Worm (Caenorhabditis elegans) whole organism, mixed stage, embryonic: ENCODE results near the gene B0285.3.
A peak's percentile ranks its signal among the peaks of the same experiment; 100 is the strongest.

Experiments
- M03D4.4 ChIP-seq: sonication (generic microtip); optimal IDR thresholded peaks from 2 replicates; lab custom pipeline; 2017; ENCODE audit warnings: mild to moderate bottlenecking, missing genetic modification characterization, missing compliant biosample characterization
- bed-3 ChIP-seq: fragments of 200-800 bp; sonication (Bioruptor generic); optimal IDR thresholded peaks from 3 replicates; lab custom pipeline; 2018; ENCODE audit warnings: mild to moderate bottlenecking, missing genetic modification characterization, moderate library complexity, missing compliant biosample characterization
- blmp-1 ChIP-seq: fragments of 150-350 bp; optimal IDR thresholded peaks from 2 replicates; lab custom pipeline; 2014; ENCODE audit warnings: missing biosample characterization, missing genetic modification characterization
- ceh-43 ChIP-seq: fragments of 200-800 bp; sonication (Bioruptor generic); optimal IDR thresholded peaks from 2 replicates; lab custom pipeline; 2018; ENCODE audit warnings: mild to moderate bottlenecking, missing genetic modification characterization, moderate library complexity, missing compliant biosample characterization
- ceh-83 ChIP-seq: fragments of 200-800 bp; sonication (Bioruptor generic); optimal IDR thresholded peaks from 2 replicates; lab custom pipeline; 2018; ENCODE audit warnings: mild to moderate bottlenecking, missing genetic modification characterization, missing compliant biosample characterization
- ces-1 ChIP-seq: fragments of 150-350 bp; optimal IDR thresholded peaks from 2 replicates; lab custom pipeline; 2014; ENCODE audit warnings: missing biosample characterization, missing genetic modification reagents, missing genetic modification characterization
- cnd-1 ChIP-seq: fragments of 200-800 bp; sonication (Bioruptor generic); optimal IDR thresholded peaks from 2 replicates; lab custom pipeline; 2018; ENCODE audit warnings: mild to moderate bottlenecking, missing genetic modification characterization, missing compliant biosample characterization
- drap-1 ChIP-seq: fragments of 200-800 bp; sonication (Bioruptor generic); optimal IDR thresholded peaks from 3 replicates; lab custom pipeline; 2018; ENCODE audit warnings: mild to moderate bottlenecking, missing genetic modification characterization, missing compliant biosample characterization
- flh-1 ChIP-seq: fragments of 200-800 bp; sonication (Bioruptor generic); optimal IDR thresholded peaks from 2 replicates; lab custom pipeline; 2018; ENCODE audit warnings: mild to moderate bottlenecking, missing genetic modification characterization, moderate library complexity, missing compliant biosample characterization
- ham-2 ChIP-seq: fragments of 200-800 bp; sonication (Bioruptor generic); optimal IDR thresholded peaks from 2 replicates; lab custom pipeline; 2018; ENCODE audit warnings: mild to moderate bottlenecking, missing genetic modification characterization, missing compliant biosample characterization
- hlh-1 ChIP-seq: fragments of 150-350 bp; optimal IDR thresholded peaks from 2 replicates; lab custom pipeline; 2014; ENCODE audit warnings: missing biosample characterization, missing genetic modification reagents, missing genetic modification characterization
- lin-13 ChIP-seq: fragments of 150-350 bp; optimal IDR thresholded peaks from 2 replicates; lab custom pipeline; 2014; ENCODE audit warnings: missing biosample characterization, missing genetic modification characterization
- lin-32 ChIP-seq: fragments of 200-800 bp; sonication (Bioruptor generic); optimal IDR thresholded peaks from 2 replicates; lab custom pipeline; 2018; ENCODE audit warnings: mild to moderate bottlenecking, missing genetic modification characterization, missing compliant biosample characterization
- lsy-2 ChIP-seq: fragments of 150-350 bp; optimal IDR thresholded peaks from 2 replicates; lab custom pipeline; 2014; ENCODE audit warnings: missing biosample characterization, missing genetic modification characterization
- mab-5 ChIP-seq: fragments of 150-350 bp; optimal IDR thresholded peaks from 2 replicates; lab custom pipeline; 2014; ENCODE audit warnings: missing biosample characterization, missing genetic modification characterization
- mep-1 ChIP-seq: fragments of 150-350 bp; optimal IDR thresholded peaks from 2 replicates; lab custom pipeline; 2017; ENCODE audit warnings: missing biosample characterization, missing genetic modification reagents, missing genetic modification characterization, inconsistent platforms
- mls-2 ChIP-seq: sonication (generic microtip); optimal IDR thresholded peaks from 2 replicates; lab custom pipeline; 2016; ENCODE audit warnings: mild to moderate bottlenecking, missing genetic modification characterization, moderate library complexity, missing compliant biosample characterization
- nhr-12 ChIP-seq: fragments of 150-350 bp; optimal IDR thresholded peaks from 2 replicates; lab custom pipeline; 2014; ENCODE audit warnings: missing biosample characterization, missing genetic modification characterization
- nhr-2 ChIP-seq: fragments of 150-350 bp; optimal IDR thresholded peaks from 2 replicates; lab custom pipeline; 2014; ENCODE audit warnings: missing biosample characterization, missing genetic modification characterization
- nhr-237 ChIP-seq: fragments of 150-350 bp; optimal IDR thresholded peaks from 2 replicates; lab custom pipeline; 2014; ENCODE audit warnings: missing biosample characterization, missing genetic modification characterization
- nhr-28 ChIP-seq: fragments of 150-350 bp; optimal IDR thresholded peaks from 2 replicates; lab custom pipeline; 2014; ENCODE audit warnings: missing biosample characterization, missing genetic modification characterization
- nhr-76 ChIP-seq: sonication (generic microtip); optimal IDR thresholded peaks from 2 replicates; lab custom pipeline; 2017; ENCODE audit warnings: missing biosample characterization, missing genetic modification characterization
- sem-2 ChIP-seq: fragments of 200-800 bp; sonication (Bioruptor generic); optimal IDR thresholded peaks from 2 replicates; lab custom pipeline; 2018; ENCODE audit warnings: mild to moderate bottlenecking, missing genetic modification characterization, missing compliant biosample characterization
- sptf-1 ChIP-seq: sonication (generic microtip); optimal IDR thresholded peaks from 2 replicates; lab custom pipeline; 2017; ENCODE audit warnings: mild to moderate bottlenecking, missing genetic modification characterization, moderate library complexity, missing compliant biosample characterization
- unc-120 ChIP-seq: sonication (generic microtip); optimal IDR thresholded peaks from 2 replicates; lab custom pipeline; 2017; ENCODE audit warnings: missing genetic modification characterization, missing compliant biosample characterization; ENCODE audit not compliant: poor library complexity, severe bottlenecking
- unc-39 ChIP-seq: fragments of 150-350 bp; optimal IDR thresholded peaks from 2 replicates; lab custom pipeline; 2014; ENCODE audit warnings: missing biosample characterization, missing genetic modification characterization
- unc-62 ChIP-seq: fragments of 150-350 bp; optimal IDR thresholded peaks from 2 replicates; lab custom pipeline; 2014; ENCODE audit warnings: missing biosample characterization, missing genetic modification reagents, missing genetic modification characterization
- zip-8 ChIP-seq: fragments of 150-350 bp; optimal IDR thresholded peaks from 2 replicates; lab custom pipeline; 2014; ENCODE audit warnings: missing biosample characterization, missing genetic modification characterization
- ztf-11 ChIP-seq: fragments of 150-350 bp; optimal IDR thresholded peaks from 2 replicates; lab custom pipeline; 2014; ENCODE audit warnings: missing biosample characterization, missing genetic modification characterization

The B0285.3 gene

ce11 chrIII:4372894-4373293 is 29.8 kb upstream of the B0285.3 start:
- TF ChIP-seq unc-120 (tag; lab: Kevin White, UChicago), result no peak
- no peak for TF ChIP-seq mep-1 (tag; lab: Kevin White, UChicago)
- no peak for TF ChIP-seq nhr-28 (tag; lab: Kevin White, UChicago)

ce11 chrIII:4370585-4370984 is 27.4 kb upstream of the B0285.3 start, which contains the start of gene ckb-3:
ckb-3 (plus strand) TSS chrIII:4370885.
- TF ChIP-seq blmp-1 (no peak), mls-2 (tag; lab: Kevin White, UChicago) (no peak), nhr-12 (no peak), nhr-2 (tag; lab: Kevin White, UChicago) (no peak), ces-1 (no peak), ztf-11 (tag; lab: Kevin White, UChicago) (no peak), unc-62 (GFP tag; lab: Kevin White, UChicago) (no peak), flh-1 (no peak), cnd-1 (no peak), nhr-76 (tag; lab: Kevin White, UChicago) (no peak), mab-5 (tag; lab: Kevin White, UChicago) (no peak), lsy-2 (tag; lab: Kevin White, UChicago) (no peak)
- TF ChIP-seq, all 35 proteins: peak for 0

- peak; percentile 78 for TF ChIP-seq ceh-83 (GFP tag; lab: Kevin White, UChicago)
- peak; percentile 68 for TF ChIP-seq M03D4.4 (tag; lab: Kevin White, UChicago)
- TF ChIP-seq cnd-1, result peak; percentile 73
- TF ChIP-seq mls-2 (tag; lab: Kevin White, UChicago), result peak; percentile 88
- peak; percentile 32 for TF ChIP-seq lin-32 (GFP tag; lab: Kevin White, UChicago)
- peak; percentile 50 for TF ChIP-seq sem-2 (GFP tag; lab: Kevin White, UChicago)
- peak; percentile 43 for TF ChIP-seq bed-3
- TF ChIP-seq sptf-1 (tag; lab: Kevin White, UChicago), result peak; percentile 80
- TF ChIP-seq ham-2, result peak; percentile 79
- peak; percentile 53 for TF ChIP-seq ceh-43 (GFP tag; lab: Kevin White, UChicago)
- TF ChIP-seq lsy-2 (tag; lab: Kevin White, UChicago), result peak; percentile 7
- TF ChIP-seq flh-1, result peak; percentile 36
- peak; percentile 68 for TF ChIP-seq drap-1 (GFP tag; lab: Kevin White, UChicago)
- peak; percentile 73 for TF ChIP-seq unc-120 (tag; lab: Kevin White, UChicago)
Observed at ce11 chrIII:4369381-4369809, 26.3 kb upstream of the B0285.3 start.

ce11 chrIII:4367649-4368048 is 24.5 kb upstream of the B0285.3 start, which contains the start of gene ckb-2:
ckb-2 (plus strand) TSS chrIII:4367949.
- TF ChIP-seq ces-1 (no peak), blmp-1 (no peak), unc-62 (GFP tag; lab: Kevin White, UChicago) (no peak), lsy-2 (tag; lab: Kevin White, UChicago) (no peak), flh-1 (no peak), nhr-237 (tag; lab: Kevin White, UChicago) (no peak), ztf-11 (tag; lab: Kevin White, UChicago) (no peak)

- TF ChIP-seq unc-39 (tag; lab: Kevin White, UChicago), result no peak
- no peak for TF ChIP-seq zip-8 (tag; lab: Kevin White, UChicago)
- no peak for TF ChIP-seq unc-120 (tag; lab: Kevin White, UChicago)
- TF ChIP-seq lin-13 (tag; lab: Kevin White, UChicago), result no peak
- no peak for TF ChIP-seq hlh-1
- no peak for TF ChIP-seq ces-1
- no peak for TF ChIP-seq nhr-28 (tag; lab: Kevin White, UChicago)
- no peak for TF ChIP-seq ztf-11 (tag; lab: Kevin White, UChicago)
- TF ChIP-seq ceh-43 (GFP tag; lab: Kevin White, UChicago), result no peak
- TF ChIP-seq flh-1, result no peak
- no peak for TF ChIP-seq ceh-83 (GFP tag; lab: Kevin White, UChicago)
Observed at ce11 chrIII:4364974-4365373, 21.8 kb upstream of the B0285.3 start, which contains the start of gene ckb-1. ckb-1 (plus strand) TSS chrIII:4365274.

ce11 chrIII:4362332-4362731 is 19.2 kb upstream of the B0285.3 start:
- TF ChIP-seq unc-39 (tag; lab: Kevin White, UChicago) (no peak), ham-2 (peak; percentile 26)
- TF ChIP-seq, all 35 proteins: peak for 1
